Fruit fly (Drosophila melanogaster) whole organism, embryonic: ENCODE measurements around the gene CG45049.

Experiments
- CG10321 ChIP-seq: fragments of 200-800 bp; sonication (Bioruptor generic); IDR thresholded peaks from 2 replicates; pipeline ENCODE4 v1.3.6; 2022; ENCODE audit warnings: missing biosample characterization, missing genetic modification characterization
- CG10543 ChIP-seq: fragments of 200-800 bp; sonication (Bioruptor generic); optimal IDR thresholded peaks from 3 replicates; lab custom pipeline; 2017; ENCODE audit warnings: missing biosample characterization, mild to moderate bottlenecking, missing genetic modification characterization, moderate library complexity
- CG10654 ChIP-seq: fragments of 200-800 bp; sonication (Bioruptor generic); optimal IDR thresholded peaks from 2 replicates; lab custom pipeline; 2016; ENCODE audit warnings: missing biosample characterization, missing genetic modification characterization
- CG11695 ChIP-seq: fragments of 200-800 bp; sonication (Bioruptor generic); IDR thresholded peaks from 3 replicates; pipeline ENCODE4 v1.3.6; 2022; ENCODE audit warnings: missing biosample characterization, missing genetic modification characterization
- CG12219 ChIP-seq: fragments of 200-800 bp; sonication (Bioruptor generic); optimal IDR thresholded peaks from 3 replicates; lab custom pipeline; 2018; ENCODE audit warnings: missing biosample characterization, mild to moderate bottlenecking, missing genetic modification characterization
- CG13424 ChIP-seq: fragments of 200-800 bp; sonication (Bioruptor generic); optimal IDR thresholded peaks from 2 replicates; lab custom pipeline; 2019; ENCODE audit warnings: missing biosample characterization, mild to moderate bottlenecking, missing genetic modification characterization, moderate library complexity
- CG2202 ChIP-seq: fragments of 200-800 bp; sonication (Bioruptor generic); optimal IDR thresholded peaks from 2 replicates; lab custom pipeline; 2018; ENCODE audit warnings: missing biosample characterization, mild to moderate bottlenecking, missing genetic modification characterization
- CG2875 ChIP-seq: fragments of 200-800 bp; sonication (Bioruptor generic); optimal IDR thresholded peaks from 2 replicates; lab custom pipeline; 2017; ENCODE audit warnings: missing biosample characterization, mild to moderate bottlenecking, missing genetic modification characterization, missing genetic modification reagents
- CG3163 ChIP-seq: fragments of 200-800 bp; sonication (Bioruptor generic); optimal IDR thresholded peaks from 3 replicates; lab custom pipeline; 2016; ENCODE audit warnings: missing biosample characterization, missing genetic modification characterization
- CG33213 ChIP-seq: fragments of 200-800 bp; sonication (Bioruptor generic); optimal IDR thresholded peaks from 3 replicates; lab custom pipeline; 2016; ENCODE audit warnings: missing biosample characterization, missing genetic modification characterization
- CG34376 ChIP-seq: fragments of 200-800 bp; sonication (Bioruptor generic); optimal IDR thresholded peaks from 2 replicates; lab custom pipeline; 2018; ENCODE audit warnings: missing biosample characterization, mild to moderate bottlenecking, missing genetic modification characterization
- CG6791 ChIP-seq: fragments of 200-800 bp; sonication (Bioruptor generic); IDR thresholded peaks from 3 replicates; pipeline ENCODE4 v1.3.6; 2022; ENCODE audit warnings: missing biosample characterization, missing genetic modification characterization; ENCODE audit not compliant: partially characterized antibody
- CG6854 ChIP-seq: fragments of 200-800 bp; sonication (Bioruptor generic); optimal IDR thresholded peaks from 3 replicates; lab custom pipeline; 2017; ENCODE audit warnings: missing biosample characterization, mild to moderate bottlenecking, missing genetic modification characterization
- CG7556 ChIP-seq: fragments of 200-800 bp; sonication (Bioruptor generic); optimal IDR thresholded peaks from 2 replicates; lab custom pipeline; 2017; ENCODE audit warnings: missing biosample characterization, mild to moderate bottlenecking, missing genetic modification characterization
- CG7928 ChIP-seq: fragments of 200-800 bp; sonication (Bioruptor generic); optimal IDR thresholded peaks from 2 replicates; lab custom pipeline; 2017; ENCODE audit warnings: missing biosample characterization, mild to moderate bottlenecking, missing genetic modification characterization
- CG8388 ChIP-seq: fragments of 200-800 bp; sonication (Bioruptor generic); optimal IDR thresholded peaks from 2 replicates; lab custom pipeline; 2019; ENCODE audit warnings: missing biosample characterization, mild to moderate bottlenecking, missing genetic modification characterization, moderate library complexity
- CTCF ChIP-seq: fragments of 200-800 bp; sonication (Bioruptor generic); optimal IDR thresholded peaks from 2 replicates; lab custom pipeline; 2017; ENCODE audit warnings: missing biosample characterization, mild to moderate bottlenecking, missing genetic modification characterization, moderate library complexity
- Dfd ChIP-seq, 2 experiments: fragments of >200 bp; optimal IDR thresholded peaks; 2 replicates each; lab custom pipeline; 2017; ENCODE audit warnings: missing biosample characterization in 2 of 2, missing genetic modification characterization in 2 of 2
- Dll ChIP-seq: fragments of 200-800 bp; sonication (Bioruptor generic); IDR thresholded peaks from 4 replicates; pipeline ENCODE4 v1.3.6; 2022; ENCODE audit warnings: missing biosample characterization, missing genetic modification characterization; ENCODE audit not compliant: partially characterized antibody
- Hmr ChIP-seq: fragments of 200-800 bp; sonication (Bioruptor generic); optimal IDR thresholded peaks from 3 replicates; lab custom pipeline; 2017; ENCODE audit warnings: mild to moderate bottlenecking, missing biosample characterization, missing genetic modification reagents, missing genetic modification characterization
- Lhr ChIP-seq: fragments of 200-800 bp; sonication (Bioruptor generic); optimal IDR thresholded peaks from 3 replicates; lab custom pipeline; 2017; ENCODE audit warnings: mild to moderate bottlenecking, missing biosample characterization, missing genetic modification reagents, missing genetic modification characterization
- Lpt ChIP-seq: fragments of >200 bp; optimal IDR thresholded peaks from 2 replicates; lab custom pipeline; 2018; ENCODE audit warnings: missing biosample characterization, missing genetic modification characterization
- Meics ChIP-seq: fragments of 200-800 bp; sonication (Bioruptor generic); optimal IDR thresholded peaks from 2 replicates; lab custom pipeline; 2017; ENCODE audit warnings: missing biosample characterization, mild to moderate bottlenecking, missing genetic modification characterization
- NC2α ChIP-seq: fragments of 200-800 bp; sonication (Bioruptor generic); optimal IDR thresholded peaks from 2 replicates; lab custom pipeline; 2016; ENCODE audit warnings: missing biosample characterization, missing genetic modification characterization
- Nf-YB ChIP-seq: fragments of 200-800 bp; sonication (Bioruptor generic); optimal IDR thresholded peaks from 3 replicates; lab custom pipeline; 2019; ENCODE audit warnings: missing biosample characterization, mild to moderate bottlenecking, missing genetic modification characterization, moderate library complexity
- Nf-YC ChIP-seq: fragments of 200-800 bp; optimal IDR thresholded peaks from 3 replicates; lab custom pipeline; 2019; ENCODE audit warnings: missing biosample characterization, mild to moderate bottlenecking, missing genetic modification characterization, moderate library complexity
- PHDP ChIP-seq: fragments of 200-800 bp; sonication (Bioruptor generic); optimal IDR thresholded peaks from 3 replicates; lab custom pipeline; 2018; ENCODE audit warnings: missing biosample characterization, mild to moderate bottlenecking, missing genetic modification characterization, moderate library complexity
- Ssrp ChIP-seq: fragments of 200-800 bp; sonication (Bioruptor generic); optimal IDR thresholded peaks from 2 replicates; lab custom pipeline; 2018; ENCODE audit warnings: missing biosample characterization, mild to moderate bottlenecking, missing genetic modification characterization, moderate library complexity
- Tbp ChIP-seq: fragments of >200 bp; optimal IDR thresholded peaks from 2 replicates; lab custom pipeline; 2018; ENCODE audit warnings: missing biosample characterization, missing genetic modification characterization
- amos ChIP-seq: fragments of 200-800 bp; sonication (Bioruptor generic); IDR thresholded peaks from 2 replicates; pipeline ENCODE4 v1.3.6; 2022; ENCODE audit warnings: missing biosample characterization, missing genetic modification characterization; ENCODE audit not compliant: partially characterized antibody
- bab2 ChIP-seq: fragments of 200-800 bp; sonication (Bioruptor generic); optimal IDR thresholded peaks from 2 replicates; lab custom pipeline; 2016; ENCODE audit warnings: missing biosample characterization, missing genetic modification characterization
- chn ChIP-seq: fragments of 200-800 bp; sonication (Bioruptor generic); optimal IDR thresholded peaks from 2 replicates; lab custom pipeline; 2016; ENCODE audit warnings: missing biosample characterization, missing genetic modification characterization
- corto ChIP-seq: fragments of 200-800 bp; sonication (Bioruptor generic); optimal IDR thresholded peaks from 2 replicates; lab custom pipeline; 2016; ENCODE audit warnings: missing biosample characterization, mild to moderate bottlenecking, missing genetic modification characterization, moderate library complexity
- danr ChIP-seq: fragments of 200-800 bp; sonication (Bioruptor generic); IDR thresholded peaks from 2 replicates; pipeline ENCODE4 v1.3.6; 2022; ENCODE audit warnings: missing biosample characterization, missing genetic modification characterization
- dimm ChIP-seq: fragments of 200-800 bp; sonication (Bioruptor generic); IDR thresholded peaks from 2 replicates; pipeline ENCODE4 v1.3.6; 2022; ENCODE audit warnings: missing biosample characterization, missing genetic modification characterization
- ems ChIP-seq: fragments of 200-800 bp; sonication (Bioruptor generic); optimal IDR thresholded peaks from 3 replicates; lab custom pipeline; 2016; ENCODE audit warnings: missing biosample characterization, missing genetic modification characterization
- en ChIP-seq: fragments of 200-800 bp; sonication (Bioruptor generic); optimal IDR thresholded peaks from 2 replicates; lab custom pipeline; 2016; ENCODE audit warnings: missing biosample characterization, missing genetic modification characterization
- grau ChIP-seq: fragments of 200-800 bp; optimal IDR thresholded peaks from 3 replicates; lab custom pipeline; 2019; ENCODE audit warnings: missing biosample characterization, mild to moderate bottlenecking, missing genetic modification characterization, moderate library complexity
- gsb ChIP-seq: fragments of 200-800 bp; sonication (Bioruptor generic); IDR thresholded peaks from 2 replicates; pipeline ENCODE4 v1.3.6; 2022; ENCODE audit warnings: missing biosample characterization, missing genetic modification characterization
- kay ChIP-seq: fragments of 200-800 bp; sonication (Bioruptor generic); optimal IDR thresholded peaks from 2 replicates; lab custom pipeline; 2016; ENCODE audit warnings: missing biosample characterization, missing genetic modification characterization
- pum ChIP-seq: fragments of 200-800 bp; sonication (Bioruptor generic); optimal IDR thresholded peaks from 2 replicates; lab custom pipeline; 2016; ENCODE audit warnings: missing biosample characterization, missing genetic modification characterization
- sc ChIP-seq, 3 experiments: fragments of >200 bp in 2 of 3; fragments of 200-800 bp in 1 of 3; sonication (Bioruptor generic) in 1 of 3; optimal IDR thresholded peaks; 2 replicates in 2 of 3; 3 replicates in 1 of 3; lab custom pipeline; 2017; ENCODE audit warnings: mild to moderate bottlenecking in 1 of 3, missing biosample characterization in 1 of 3, missing genetic modification characterization in 1 of 3, missing genetic modification reagents in 1 of 3
- sd ChIP-seq: fragments of 200-800 bp; sonication (Bioruptor generic); optimal IDR thresholded peaks from 3 replicates; lab custom pipeline; 2018; ENCODE audit warnings: missing biosample characterization, mild to moderate bottlenecking, missing genetic modification characterization, moderate library complexity
- sens ChIP-seq: fragments of 200-800 bp; sonication (Bioruptor generic); peaks from one replicate; lab custom pipeline; 2016; ENCODE audit warnings: missing biosample characterization, missing genetic modification characterization
- slbo ChIP-seq: fragments of 200-800 bp; sonication (Bioruptor generic); IDR thresholded peaks from 2 replicates; pipeline ENCODE4 v1.3.6; 2022; ENCODE audit warnings: missing biosample characterization, missing genetic modification characterization
- tll ChIP-seq, 2 experiments: fragments of 200-800 bp in 1 of 2; fragments of >200 bp in 1 of 2; sonication (Bioruptor generic) in 1 of 2; optimal IDR thresholded peaks; 2 replicates each; lab custom pipeline; 2017 to 2019; ENCODE audit warnings: missing biosample characterization in 2 of 2, missing genetic modification characterization in 2 of 2, mild to moderate bottlenecking in 1 of 2, moderate library complexity in 1 of 2
- vnd ChIP-seq: fragments of 200-800 bp; sonication (Bioruptor generic); IDR thresholded peaks from 3 replicates; pipeline ENCODE4 v1.3.6; 2022; ENCODE audit warnings: missing biosample characterization, missing genetic modification characterization; ENCODE audit not compliant: partially characterized antibody
- vvl ChIP-seq: fragments of 200-800 bp; sonication (Bioruptor generic); IDR thresholded peaks from 2 replicates; pipeline ENCODE4 v1.3.6; 2022; ENCODE audit warnings: missing biosample characterization, missing genetic modification characterization
- z ChIP-seq: fragments of 200-800 bp; sonication (Bioruptor generic); IDR thresholded peaks from 3 replicates; pipeline ENCODE4 v1.3.6; 2022; ENCODE audit warnings: missing biosample characterization, missing genetic modification characterization

CG45049 gene

dm6 chr3R:22684044-22684947 is 42.5 kb upstream of the CG45049 start (continued):
- TF ChIP-seq CG3163, result no peak
- TF ChIP-seq PHDP, result peak; percentile 4
- TF ChIP-seq sd (tag; lab: Kevin White, UChicago), result peak; percentile 20
- TF ChIP-seq corto (GFP tag; lab: Kevin White, UChicago), result no peak
- TF ChIP-seq CG13424, result no peak
- TF ChIP-seq grau, result no peak
- TF ChIP-seq CG10321 (GFP tag; lab: Robert Waterston, UW), result no peak
- no peak for TF ChIP-seq Tbp (GFP tag; lab: Kevin White, UChicago)
- TF ChIP-seq Lhr, result no peak
- no peak for TF ChIP-seq CG10654
- TF ChIP-seq z (GFP tag; lab: Robert Waterston, UW), result 0 out of 3 replicates have a peak, but pooled peaks have one; percentile 46
- no peak for TF ChIP-seq danr (GFP tag; lab: Robert Waterston, UW)
- no peak for TF ChIP-seq vvl
- TF ChIP-seq CG6854, result no peak
- TF ChIP-seq en, result no peak
- TF ChIP-seq CG7556 (GFP tag; lab: Kevin White, UChicago), result peak; percentile 26
- TF ChIP-seq Nf-YB, result no peak
- TF ChIP-seq CG10543 (GFP tag; lab: Kevin White, UChicago), result peak; percentile 30
- no peak for TF ChIP-seq CG11695 (GFP tag; lab: Robert Waterston, UW)
- no peak for TF ChIP-seq CG2875 (GFP tag; lab: Kevin White, UChicago)
- TF ChIP-seq Nf-YC (tag; lab: Kevin White, UChicago), result no peak
- no peak for TF ChIP-seq vnd (GFP tag; lab: Robert Waterston, UW)
- TF ChIP-seq CG8388 (GFP tag; lab: Kevin White, UChicago), result no peak
- no peak for TF ChIP-seq ems (GFP tag; lab: Kevin White, UChicago)
- peak; percentile 55 for TF ChIP-seq Hmr (GFP tag; lab: Kevin White, UChicago)
- no peak for TF ChIP-seq CG12219 (GFP tag; lab: Kevin White, UChicago)
- TF ChIP-seq chn, result no peak
- no peak for TF ChIP-seq Dfd (GFP tag; optimal IDR thresholded peaks at IDR 0.05; lab: Kevin White, UChicago)
- TF ChIP-seq CG6791 (GFP tag; lab: Robert Waterston, UW), result no peak
- TF ChIP-seq amos (GFP tag; lab: Robert Waterston, UW), result no peak
- TF ChIP-seq dimm (GFP tag; lab: Robert Waterston, UW), result no peak
- no peak for TF ChIP-seq sc (optimal IDR thresholded peaks at IDR 0.05; lab: Kevin White, UChicago)
- TF ChIP-seq sc (GFP tag; optimal IDR thresholded peaks at IDR 0.05; lab: Kevin White, UChicago), result no peak
- TF ChIP-seq CG33213, result no peak
- TF ChIP-seq CG2202, result no peak
- TF ChIP-seq tll (GFP tag; optimal IDR thresholded peaks at IDR 0.05; lab: Kevin White, UChicago), result no peak
- TF ChIP-seq slbo (GFP tag; lab: Robert Waterston, UW), result no peak
- TF ChIP-seq CG34376 (GFP tag; lab: Kevin White, UChicago), result no peak
- TF ChIP-seq NC2α, result no peak
- TF ChIP-seq CG7928 (GFP tag; lab: Kevin White, UChicago), result no peak
- TF ChIP-seq kay (GFP tag; lab: Kevin White, UChicago), result peak; percentile 42
- TF ChIP-seq Dll (GFP tag; lab: Robert Waterston, UW), result no peak
- no peak for TF ChIP-seq CTCF (GFP tag; lab: Kevin White, UChicago)
- no peak for TF ChIP-seq Lpt (GFP tag; lab: Kevin White, UChicago)
- no peak for TF ChIP-seq pum (GFP tag; lab: Kevin White, UChicago)
- no peak for TF ChIP-seq gsb
- TF ChIP-seq Meics (GFP tag; lab: Kevin White, UChicago), result peak; percentile 19
- TF ChIP-seq sens (GFP tag; lab: Kevin White, UChicago), result peak; percentile 49
- no peak for TF ChIP-seq bab2 (GFP tag; lab: Kevin White, UChicago)
- no peak for TF ChIP-seq Ssrp (tag; lab: Kevin White, UChicago)
